Worm (Caenorhabditis elegans): ENCODE measurements around the gene C34C12.12.

DNA sequence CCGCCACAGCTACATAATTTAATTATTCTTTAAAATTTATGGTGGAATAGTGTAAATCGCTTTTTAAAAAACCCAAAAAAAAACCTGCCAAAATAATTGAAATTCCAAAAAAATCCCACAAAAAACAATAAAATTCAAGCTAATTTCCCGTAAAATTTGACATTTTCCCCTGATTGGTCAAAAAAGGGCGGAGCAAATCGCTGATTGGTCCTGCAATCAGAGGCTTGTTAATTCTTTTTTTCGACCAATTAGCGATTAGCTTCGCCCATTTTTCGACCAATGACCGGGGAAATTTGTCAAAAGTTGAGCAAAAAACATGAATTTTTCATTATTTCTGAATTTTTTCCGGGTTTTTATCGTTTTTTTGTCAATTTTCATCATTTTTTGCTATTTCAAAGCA, 14.0 kb downstream of the C34C12.12 start:
- TF ChIP-seq ama-1 (optimal IDR thresholded peaks at IDR 0.05) (no peak), flt-1 (GFP tag; IDR thresholded peaks at IDR 0.05) (no peak), F13C5.2 (tag; optimal IDR thresholded peaks at IDR 0.05) (no peak)

Measured in whole organism, early embryonic.